Worm (Caenorhabditis elegans): ENCODE data around the gene H03A11.2.

ce11 chrX:15279301-15279700 lies 48.9 kb upstream of the H03A11.2 start:
- TF ChIP-seq F49E8.2 (tag; optimal IDR thresholded peaks at IDR 0.05; ENCODE audit: borderline replicate concordance) (no peak), ZK546.5 (tag; optimal IDR thresholded peaks at IDR 0.05) (no peak), nhr-6 (tag; optimal IDR thresholded peaks at IDR 0.05) (no peak), T20F7.1 (GFP tag; optimal IDR thresholded peaks at IDR 0.05) (no peak), mdl-1 (tag; optimal IDR thresholded peaks at IDR 0.05) (peak in 1 of 2 experiments; percentile 4), cey-2 (tag; optimal IDR thresholded peaks at IDR 0.05; ENCODE audit: borderline replicate concordance, insufficient read depth) (no peak), nhr-11 (tag; optimal IDR thresholded peaks at IDR 0.05) (no peak), hlh-30 (tag; optimal IDR thresholded peaks at IDR 0.05; ENCODE audit: insufficient read depth) (peak; percentile 2)
